Worm (Caenorhabditis elegans) whole organism, L1 larva: Measurements from ENCODE around the gene msp-142.

ENCODE experiments used
- C34B4.2 ChIP-seq: sonication (generic microtip); optimal IDR thresholded peaks from 2 replicates; lab custom pipeline; 2017; ENCODE audit warnings: mild to moderate bottlenecking, missing genetic modification characterization, missing compliant biosample characterization
- F16B12.6 ChIP-seq: fragments of 150-350 bp; optimal IDR thresholded peaks from 2 replicates; lab custom pipeline; 2014; ENCODE audit warnings: missing biosample characterization, missing genetic modification characterization
- alr-1 ChIP-seq: fragments of 200-800 bp; sonication (Bioruptor generic); optimal IDR thresholded peaks from 2 replicates; lab custom pipeline; 2018; ENCODE audit warnings: borderline replicate concordance, mild to moderate bottlenecking, missing genetic modification characterization, missing compliant biosample characterization
- aly-2 ChIP-seq: fragments of 150-350 bp; optimal IDR thresholded peaks from 2 replicates; lab custom pipeline; 2014; ENCODE audit warnings: missing biosample characterization, missing genetic modification characterization
- ceh-63 ChIP-seq: fragments of 200-800 bp; sonication (Bioruptor generic); optimal IDR thresholded peaks from 2 replicates; lab custom pipeline; 2018; ENCODE audit warnings: mild to moderate bottlenecking, missing genetic modification characterization, missing compliant biosample characterization
- ceh-82 ChIP-seq, 3 experiments: fragments of 150-350 bp in 1 of 3; sonication (generic microtip) in 2 of 3; optimal IDR thresholded peaks; 2 replicates each; lab custom pipeline; 2014 to 2017; ENCODE audit warnings: missing biosample characterization in 3 of 3, missing genetic modification characterization in 3 of 3
- ceh-90 ChIP-seq: sonication (generic microtip); optimal IDR thresholded peaks from 2 replicates; lab custom pipeline; 2016; ENCODE audit warnings: missing genetic modification characterization, missing compliant biosample characterization
- dsc-1 ChIP-seq: sonication (generic microtip); optimal IDR thresholded peaks from 2 replicates; lab custom pipeline; 2016; ENCODE audit warnings: mild to moderate bottlenecking, missing genetic modification characterization, missing compliant biosample characterization
- efl-1 ChIP-seq, 4 experiments: fragments of 150-350 bp; optimal IDR thresholded peaks in 3 of 4; peaks in 1 of 4; 1 replicate in 1 of 4; 2 replicates in 3 of 4; lab custom pipeline; 2014; ENCODE audit warnings: missing biosample characterization in 2 of 4, missing genetic modification characterization in 2 of 4, missing genetic modification reagents in 2 of 4
- elt-2 ChIP-seq: sonication (generic microtip); optimal IDR thresholded peaks from 2 replicates; lab custom pipeline; 2016; ENCODE audit warnings: missing genetic modification characterization, mild to moderate bottlenecking, inconsistent platforms, missing compliant biosample characterization, missing genetic modification reagents
- elt-3 ChIP-seq, 6 experiments: fragments of 150-350 bp in 1 of 6; sonication (generic microtip); optimal IDR thresholded peaks; 2 replicates each; lab custom pipeline; 2017 to 2018; ENCODE audit warnings: missing biosample characterization in 6 of 6, missing genetic modification characterization in 6 of 6, inconsistent platforms in 1 of 6
- fkh-4 ChIP-seq: sonication (generic microtip); optimal IDR thresholded peaks from 2 replicates; lab custom pipeline; 2016; ENCODE audit warnings: missing compliant biosample characterization, missing genetic modification characterization, borderline replicate concordance
- fos-1 ChIP-seq: fragments of 150-350 bp; optimal IDR thresholded peaks from 2 replicates; lab custom pipeline; 2014; ENCODE audit warnings: missing biosample characterization, missing genetic modification characterization
- hlh-4 ChIP-seq: sonication (generic microtip); optimal IDR thresholded peaks from 2 replicates; lab custom pipeline; 2016; ENCODE audit warnings: mild to moderate bottlenecking, missing genetic modification characterization, missing compliant biosample characterization
- isw-1 ChIP-seq: fragments of 200-800 bp; sonication (Bioruptor generic); IDR thresholded peaks from 2 replicates; pipeline ENCODE4 v1.3.6; 2022; ENCODE audit warnings: missing genetic modification characterization, missing compliant biosample characterization
- lin-13 ChIP-seq: fragments of 150-350 bp; optimal IDR thresholded peaks from 2 replicates; lab custom pipeline; 2014; ENCODE audit warnings: missing biosample characterization, missing genetic modification reagents, missing genetic modification characterization
- lin-14 ChIP-seq: fragments of 200-800 bp; sonication (Bioruptor generic); optimal IDR thresholded peaks from 2 replicates; lab custom pipeline; 2018; ENCODE audit warnings: mild to moderate bottlenecking, missing genetic modification characterization, moderate library complexity, missing compliant biosample characterization
- lin-35 ChIP-seq, 2 experiments: fragments of 150-350 bp; optimal IDR thresholded peaks; 2 replicates each; lab custom pipeline; 2014; ENCODE audit warnings: missing biosample characterization in 2 of 2, missing genetic modification characterization in 2 of 2, missing genetic modification reagents in 2 of 2
- lir-3 ChIP-seq: sonication (generic microtip); optimal IDR thresholded peaks from 2 replicates; lab custom pipeline; 2016; ENCODE audit warnings: mild to moderate bottlenecking, missing genetic modification characterization, moderate library complexity, missing compliant biosample characterization; ENCODE audit not compliant: poor library complexity
- mdl-1 ChIP-seq, 2 experiments: fragments of 150-350 bp; optimal IDR thresholded peaks; 2 replicates each; lab custom pipeline; 2014 to 2017; ENCODE audit warnings: missing biosample characterization in 2 of 2, missing genetic modification characterization in 2 of 2, inconsistent platforms in 1 of 2
- nhr-20 ChIP-seq: sonication (generic microtip); optimal IDR thresholded peaks from 2 replicates; lab custom pipeline; 2016; ENCODE audit warnings: mild to moderate bottlenecking, missing genetic modification characterization, missing compliant biosample characterization
- nhr-47 ChIP-seq: sonication (generic microtip); optimal IDR thresholded peaks from 2 replicates; lab custom pipeline; 2016; ENCODE audit warnings: mild to moderate bottlenecking, missing genetic modification characterization, moderate library complexity, missing compliant biosample characterization
- nhr-71 ChIP-seq: sonication (generic microtip); optimal IDR thresholded peaks from 2 replicates; lab custom pipeline; 2016; ENCODE audit warnings: mild to moderate bottlenecking, missing genetic modification characterization, moderate library complexity, missing compliant biosample characterization
- nhr-84 ChIP-seq: sonication (generic microtip); optimal IDR thresholded peaks from 2 replicates; lab custom pipeline; 2017; ENCODE audit warnings: missing biosample characterization, missing genetic modification characterization
- nhr-85 ChIP-seq: sonication (generic microtip); peaks from one replicate; lab custom pipeline; 2016; ENCODE audit warnings: missing genetic modification characterization, inconsistent platforms, missing compliant biosample characterization
- pag-3 ChIP-seq: sonication (generic microtip); optimal IDR thresholded peaks from 2 replicates; lab custom pipeline; 2017; ENCODE audit warnings: missing genetic modification characterization, mild to moderate bottlenecking, missing compliant biosample characterization, antibody characterized with exemption, borderline replicate concordance; ENCODE audit not compliant: insufficient read depth
- rnt-1 ChIP-seq: sonication (generic microtip); optimal IDR thresholded peaks from 2 replicates; lab custom pipeline; 2016; ENCODE audit warnings: mild to moderate bottlenecking, missing genetic modification characterization, moderate library complexity, missing compliant biosample characterization
- snu-23 ChIP-seq: sonication (generic microtip); optimal IDR thresholded peaks from 2 replicates; lab custom pipeline; 2016; ENCODE audit warnings: missing genetic modification characterization, missing compliant biosample characterization
- sptf-1 ChIP-seq: fragments of 150-350 bp; optimal IDR thresholded peaks from 2 replicates; lab custom pipeline; 2014; ENCODE audit warnings: missing biosample characterization, missing genetic modification characterization
- sup-37 ChIP-seq: fragments of 200-800 bp; sonication (Bioruptor generic); optimal IDR thresholded peaks from 2 replicates; lab custom pipeline; 2018; ENCODE audit warnings: mild to moderate bottlenecking, missing genetic modification characterization, missing compliant biosample characterization
- unc-98 ChIP-seq: fragments of 200-800 bp; sonication (Bioruptor generic); IDR thresholded peaks from 2 replicates; pipeline ENCODE4 v1.3.6; 2022; ENCODE audit warnings: missing genetic modification characterization, missing compliant biosample characterization
- vab-15 ChIP-seq: sonication (generic microtip); optimal IDR thresholded peaks from 2 replicates; lab custom pipeline; 2017; ENCODE audit warnings: missing genotype, mild to moderate bottlenecking, missing genetic modification characterization, missing compliant biosample characterization

msp-142 gene

ce11 chrII:5781935-5782921 lies 15.5 kb upstream of the msp-142 start, which contains the start of gene K05F1.6 (continued):
- TF ChIP-seq fos-1 (tag; lab: Kevin White, UChicago) (peak; percentile 29), nhr-71 (tag; lab: Kevin White, UChicago) (peak; percentile 78)
- TF ChIP-seq, all 84 proteins: peak for 40

- TF ChIP-seq lin-35 (GFP tag; optimal IDR thresholded peaks at IDR 0.05; lab: Kevin White, UChicago) (no peak), nhr-47 (no peak), ceh-63 (no peak), hlh-4 (tag; lab: Kevin White, UChicago) (no peak), pag-3 (no peak), unc-98 (GFP tag; lab: Robert Waterston, UW) (no peak), nhr-20 (no peak), C34B4.2 (tag; lab: Kevin White, UChicago) (no peak), elt-2 (tag; lab: Kevin White, UChicago) (no peak), snu-23 (GFP tag; lab: Kevin White, UChicago) (no peak), nhr-71 (tag; lab: Kevin White, UChicago) (no peak), dsc-1 (tag; lab: Kevin White, UChicago) (no peak), ceh-82 (tag; optimal IDR thresholded peaks at IDR 0.05; lab: Kevin White, UChicago) (no peak), sptf-1 (no peak), ceh-90 (tag; lab: Kevin White, UChicago) (no peak), nhr-84 (tag; lab: Kevin White, UChicago) (no peak), aly-2 (no peak), rnt-1 (tag; lab: Kevin White, UChicago) (no peak), nhr-85 (tag; lab: Kevin White, UChicago) (no peak)
These were observed 12.2 kb upstream of the msp-142 start for ce11 chrII:5785504-5785903.

ce11 chrII:5788815-5789214 lies 8.9 kb upstream of the msp-142 start, which contains the start of gene K05F1.13:
Gene K05F1.13, plus strand, starts transcription at chrII:5789115.
- no peak for TF ChIP-seq sup-37 (GFP tag; lab: Kevin White, UChicago)
- no peak for TF ChIP-seq elt-3 (tag; optimal IDR thresholded peaks at IDR 0.05; lab: Kevin White, UChicago)
- TF ChIP-seq nhr-47: no peak
- TF ChIP-seq lir-3 (tag; lab: Kevin White, UChicago): no peak

- TF ChIP-seq rnt-1 (tag; lab: Kevin White, UChicago): peak; percentile 36
- no peak for TF ChIP-seq fkh-4 (tag; lab: Kevin White, UChicago)
- TF ChIP-seq lin-14: peak; percentile 58
- TF ChIP-seq pag-3: peak; percentile 89
- no peak for TF ChIP-seq efl-1 (optimal IDR thresholded peaks at IDR 0.05; lab: Kevin White, UChicago)
- peak in 1 of 2 experiments; percentile 42 for TF ChIP-seq efl-1 (GFP tag; optimal IDR thresholded peaks at IDR 0.05 in 1 of 2; lab: Kevin White, UChicago)
- peak; percentile 0 for TF ChIP-seq nhr-71 (tag; lab: Kevin White, UChicago)
- TF ChIP-seq dsc-1 (tag; lab: Kevin White, UChicago): no peak
These were observed 7.4 kb upstream of the msp-142 start, which contains the start of gene lect-2 for ce11 chrII:5790313-5790773. Gene lect-2, plus strand, starts transcription at chrII:5790723.

ce11 chrII:5792490-5792889 lies 5.2 kb upstream of the msp-142 start, which contains the start of gene K05F1.14:
Gene K05F1.14, minus strand, starts transcription at chrII:5792590.
- TF ChIP-seq F16B12.6 (tag; lab: Kevin White, UChicago) (no peak), vab-15 (tag; lab: Kevin White, UChicago) (no peak), alr-1 (tag; lab: Kevin White, UChicago) (no peak), isw-1 (GFP tag; lab: Robert Waterston, UW) (no peak), elt-2 (tag; lab: Kevin White, UChicago) (no peak), ceh-82 (tag; optimal IDR thresholded peaks at IDR 0.05; lab: Kevin White, UChicago) (no peak), lin-13 (GFP tag; lab: Kevin White, UChicago) (no peak), mdl-1 (tag; optimal IDR thresholded peaks at IDR 0.05; lab: Kevin White, UChicago) (no peak)
- TF ChIP-seq, all 84 proteins: peak for 0
